Fruit fly (Drosophila melanogaster) whole organism, embryonic: ENCODE data around the gene CG13113.

Experiments used
- Atf6 ChIP-seq: fragments of 200-800 bp; sonication (Bioruptor generic); IDR thresholded peaks from 2 replicates; pipeline ENCODE4 v1.3.6; 2022; ENCODE audit warnings: missing biosample characterization, missing genetic modification characterization
- CG10274 ChIP-seq: fragments of 200-800 bp; sonication (Bioruptor generic); optimal IDR thresholded peaks from 3 replicates; lab custom pipeline; 2017; ENCODE audit warnings: missing biosample characterization, mild to moderate bottlenecking, missing genetic modification characterization
- CG11085 ChIP-seq: fragments of 200-800 bp; sonication (Bioruptor generic); IDR thresholded peaks from 2 replicates; pipeline ENCODE4 v1.3.6; 2022; ENCODE audit warnings: missing biosample characterization, missing genetic modification characterization
- CG11398 ChIP-seq: fragments of 200-800 bp; sonication (Bioruptor generic); optimal IDR thresholded peaks from 2 replicates; lab custom pipeline; 2016; ENCODE audit warnings: missing biosample characterization, missing genetic modification characterization
- CG11695 ChIP-seq: fragments of 200-800 bp; sonication (Bioruptor generic); IDR thresholded peaks from 3 replicates; pipeline ENCODE4 v1.3.6; 2022; ENCODE audit warnings: missing biosample characterization, missing genetic modification characterization
- CG12942 ChIP-seq: fragments of 200-800 bp; sonication (Bioruptor generic); optimal IDR thresholded peaks from 3 replicates; lab custom pipeline; 2016; ENCODE audit warnings: missing biosample characterization, missing genetic modification characterization
- CG18619 ChIP-seq: fragments of 200-800 bp; sonication (Bioruptor generic); optimal IDR thresholded peaks from 3 replicates; lab custom pipeline; 2017; ENCODE audit warnings: missing biosample characterization, mild to moderate bottlenecking, missing genetic modification characterization
- CG18764 ChIP-seq: fragments of 200-800 bp; sonication (Bioruptor generic); optimal IDR thresholded peaks from 3 replicates; lab custom pipeline; 2016; ENCODE audit warnings: missing biosample characterization, missing genetic modification characterization
- CG2129 ChIP-seq: fragments of 200-800 bp; sonication (Bioruptor generic); IDR thresholded peaks from 2 replicates; pipeline ENCODE4 v1.3.6; 2022; ENCODE audit warnings: missing biosample characterization, missing genetic modification characterization; ENCODE audit not compliant: partially characterized antibody
- CG43689 ChIP-seq: fragments of 200-800 bp; sonication (Bioruptor generic); IDR thresholded peaks from 2 replicates; pipeline ENCODE4 v1.3.6; 2022; ENCODE audit warnings: missing biosample characterization, missing genetic modification characterization
- CG6254 ChIP-seq: fragments of 200-800 bp; sonication (Bioruptor generic); optimal IDR thresholded peaks from 3 replicates; lab custom pipeline; 2017; ENCODE audit warnings: mild to moderate bottlenecking, missing biosample characterization, missing genetic modification reagents, missing genetic modification characterization
- CG6813 ChIP-seq: fragments of 200-800 bp; sonication (Bioruptor generic); optimal IDR thresholded peaks from 2 replicates; lab custom pipeline; 2017; ENCODE audit warnings: missing biosample characterization, missing genetic modification characterization, mild to moderate bottlenecking, moderate library complexity, missing genetic modification reagents
- CG8388 ChIP-seq: fragments of 200-800 bp; sonication (Bioruptor generic); optimal IDR thresholded peaks from 2 replicates; lab custom pipeline; 2019; ENCODE audit warnings: missing biosample characterization, mild to moderate bottlenecking, missing genetic modification characterization, moderate library complexity
- CoRest ChIP-seq: fragments of 200-800 bp; sonication (Bioruptor generic); optimal IDR thresholded peaks from 3 replicates; lab custom pipeline; 2018; ENCODE audit warnings: missing biosample characterization, mild to moderate bottlenecking, missing genetic modification characterization, moderate library complexity
- D ChIP-seq, 2 experiments: fragments of 200-800 bp in 1 of 2; fragments of >200 bp in 1 of 2; sonication (Bioruptor generic) in 1 of 2; optimal IDR thresholded peaks; 2 replicates in 1 of 2; 3 replicates in 1 of 2; lab custom pipeline; 2017; ENCODE audit warnings: mild to moderate bottlenecking in 1 of 2, missing biosample characterization in 1 of 2, missing genetic modification characterization in 1 of 2, missing genetic modification reagents in 1 of 2
- D19A ChIP-seq: fragments of 200-800 bp; optimal IDR thresholded peaks from 3 replicates; lab custom pipeline; 2019; ENCODE audit warnings: missing biosample characterization, mild to moderate bottlenecking, missing genetic modification characterization, moderate library complexity
- Dbx ChIP-seq: fragments of 200-800 bp; sonication (Bioruptor generic); IDR thresholded peaks from 3 replicates; pipeline ENCODE4 v1.3.6; 2022; ENCODE audit warnings: missing biosample characterization, missing genetic modification characterization
- Dek ChIP-seq: fragments of 200-800 bp; sonication (Bioruptor generic); optimal IDR thresholded peaks from 3 replicates; lab custom pipeline; 2019; ENCODE audit warnings: missing biosample characterization, mild to moderate bottlenecking, missing genetic modification characterization, moderate library complexity
- Dp ChIP-seq: fragments of 200-800 bp; sonication (Bioruptor generic); optimal IDR thresholded peaks from 2 replicates; lab custom pipeline; 2018; ENCODE audit warnings: missing biosample characterization, mild to moderate bottlenecking, missing genetic modification characterization, moderate library complexity
- Eip74EF ChIP-seq, 2 experiments: fragments of 200-800 bp in 1 of 2; fragments of >200 bp in 1 of 2; sonication (Bioruptor generic) in 1 of 2; optimal IDR thresholded peaks; 2 replicates each; lab custom pipeline; 2017 to 2019; ENCODE audit warnings: missing biosample characterization in 2 of 2, missing genetic modification characterization in 2 of 2, mild to moderate bottlenecking in 1 of 2, moderate library complexity in 1 of 2
- Hand ChIP-seq: fragments of 200-800 bp; sonication (Bioruptor generic); optimal IDR thresholded peaks from 2 replicates; lab custom pipeline; 2017; ENCODE audit warnings: mild to moderate bottlenecking, missing biosample characterization, missing genetic modification reagents, missing genetic modification characterization
- Meics ChIP-seq: fragments of 200-800 bp; sonication (Bioruptor generic); optimal IDR thresholded peaks from 2 replicates; lab custom pipeline; 2017; ENCODE audit warnings: missing biosample characterization, mild to moderate bottlenecking, missing genetic modification characterization
- Oaz ChIP-seq: fragments of 200-800 bp; sonication (Bioruptor generic); IDR thresholded peaks from 2 replicates; pipeline ENCODE4 v1.3.6; 2022; ENCODE audit warnings: missing biosample characterization, missing genetic modification characterization
- Ptx1 ChIP-seq: fragments of 200-800 bp; sonication (Bioruptor generic); IDR thresholded peaks from 2 replicates; pipeline ENCODE4 v1.3.6; 2022; ENCODE audit warnings: missing biosample characterization, missing genetic modification characterization
- Ravus ChIP-seq: fragments of 200-800 bp; sonication (Bioruptor generic); IDR thresholded peaks from 2 replicates; pipeline ENCODE4 v1.3.6; 2022; ENCODE audit warnings: missing biosample characterization, missing genetic modification characterization
- Sin3A ChIP-seq: fragments of >200 bp; optimal IDR thresholded peaks from 2 replicates; lab custom pipeline; 2018
- TFAM ChIP-seq: fragments of 200-800 bp; sonication (Bioruptor generic); optimal IDR thresholded peaks from 2 replicates; lab custom pipeline; 2017; ENCODE audit warnings: missing biosample characterization, missing genetic modification characterization, inconsistent platforms
- al ChIP-seq: fragments of 200-800 bp; sonication (Bioruptor generic); IDR thresholded peaks from 2 replicates; pipeline ENCODE4 v1.3.6; 2022; ENCODE audit warnings: missing biosample characterization, missing genetic modification characterization
- amos ChIP-seq: fragments of 200-800 bp; sonication (Bioruptor generic); IDR thresholded peaks from 2 replicates; pipeline ENCODE4 v1.3.6; 2022; ENCODE audit warnings: missing biosample characterization, missing genetic modification characterization; ENCODE audit not compliant: partially characterized antibody
- ash1 ChIP-seq: fragments of 200-800 bp; sonication (Bioruptor generic); optimal IDR thresholded peaks from 2 replicates; lab custom pipeline; 2018; ENCODE audit warnings: missing biosample characterization, mild to moderate bottlenecking, missing genetic modification characterization
- bcd ChIP-seq: fragments of 200-800 bp; sonication (Bioruptor generic); optimal IDR thresholded peaks from 2 replicates; lab custom pipeline; 2017; ENCODE audit warnings: missing biosample characterization, mild to moderate bottlenecking, missing genetic modification characterization
- br ChIP-seq: fragments of >200 bp; optimal IDR thresholded peaks from 2 replicates; lab custom pipeline; 2017
- en ChIP-seq: fragments of 200-800 bp; sonication (Bioruptor generic); optimal IDR thresholded peaks from 2 replicates; lab custom pipeline; 2016; ENCODE audit warnings: missing biosample characterization, missing genetic modification characterization
- gsb-n ChIP-seq: fragments of 200-800 bp; sonication (Bioruptor generic); optimal IDR thresholded peaks from 3 replicates; lab custom pipeline; 2018; ENCODE audit warnings: missing biosample characterization, mild to moderate bottlenecking, missing genetic modification characterization
- her ChIP-seq: fragments of 200-800 bp; sonication (Bioruptor generic); optimal IDR thresholded peaks from 2 replicates; lab custom pipeline; 2016; ENCODE audit warnings: missing biosample characterization, missing genetic modification characterization
- lmd ChIP-seq: fragments of 200-800 bp; sonication (Bioruptor generic); IDR thresholded peaks from 2 replicates; pipeline ENCODE4 v1.3.6; 2022; ENCODE audit warnings: missing biosample characterization, missing genetic modification characterization
- lov ChIP-seq, 2 experiments: fragments of 200-800 bp in 1 of 2; fragments of >200 bp in 1 of 2; sonication (Bioruptor generic) in 1 of 2; IDR thresholded peaks in 1 of 2; optimal IDR thresholded peaks in 1 of 2; 2 replicates in 1 of 2; 3 replicates in 1 of 2; pipeline versions ENCODE4 v1.3.6 to Lab custom; 2017 to 2022; ENCODE audit warnings: missing biosample characterization in 1 of 2, missing genetic modification characterization in 1 of 2
- maf-S ChIP-seq: fragments of 200-800 bp; sonication (Bioruptor generic); optimal IDR thresholded peaks from 2 replicates; lab custom pipeline; 2016; ENCODE audit warnings: missing biosample characterization, missing genetic modification characterization
- nom ChIP-seq: fragments of 200-800 bp; sonication (Bioruptor generic); optimal IDR thresholded peaks from 2 replicates; lab custom pipeline; 2017; ENCODE audit warnings: missing biosample characterization, missing genetic modification characterization, mild to moderate bottlenecking, moderate library complexity, missing genetic modification reagents
- pum ChIP-seq: fragments of 200-800 bp; sonication (Bioruptor generic); optimal IDR thresholded peaks from 2 replicates; lab custom pipeline; 2016; ENCODE audit warnings: missing biosample characterization, missing genetic modification characterization
- salm ChIP-seq: fragments of 200-800 bp; sonication (Bioruptor generic); optimal IDR thresholded peaks from 2 replicates; lab custom pipeline; 2018; ENCODE audit warnings: missing biosample characterization, mild to moderate bottlenecking, missing genetic modification characterization
- sc ChIP-seq, 3 experiments: fragments of >200 bp in 2 of 3; fragments of 200-800 bp in 1 of 3; sonication (Bioruptor generic) in 1 of 3; optimal IDR thresholded peaks; 2 replicates in 2 of 3; 3 replicates in 1 of 3; lab custom pipeline; 2017; ENCODE audit warnings: mild to moderate bottlenecking in 1 of 3, missing biosample characterization in 1 of 3, missing genetic modification characterization in 1 of 3, missing genetic modification reagents in 1 of 3
- sna ChIP-seq: fragments of 200-800 bp; sonication (Bioruptor generic); IDR thresholded peaks from 2 replicates; pipeline ENCODE4 v1.3.6; 2022; ENCODE audit warnings: missing biosample characterization, missing genetic modification characterization; ENCODE audit not compliant: partially characterized antibody
- sr ChIP-seq: fragments of 200-800 bp; sonication (Bioruptor generic); IDR thresholded peaks from 3 replicates; pipeline ENCODE4 v1.3.6; 2022; ENCODE audit warnings: missing biosample characterization, missing genetic modification characterization
- ssp ChIP-seq: fragments of 200-800 bp; sonication (Bioruptor generic); IDR thresholded peaks from 2 replicates; pipeline ENCODE4 v1.3.6; 2022; ENCODE audit warnings: missing biosample characterization, missing genetic modification characterization
- trem ChIP-seq: fragments of 200-800 bp; optimal IDR thresholded peaks from 3 replicates; lab custom pipeline; 2019; ENCODE audit warnings: missing biosample characterization, mild to moderate bottlenecking, missing genetic modification characterization, moderate library complexity
- ttk ChIP-seq: fragments of 200-800 bp; sonication (Bioruptor generic); IDR thresholded peaks from 2 replicates; pipeline ENCODE4 v2.1.2; 2022; ENCODE audit warnings: missing biosample characterization, missing genetic modification characterization
- usp ChIP-seq: fragments of >200 bp; optimal IDR thresholded peaks from 2 replicates; lab custom pipeline; 2017; ENCODE audit warnings: missing biosample characterization, missing genetic modification characterization
- z ChIP-seq: fragments of 200-800 bp; sonication (Bioruptor generic); IDR thresholded peaks from 3 replicates; pipeline ENCODE4 v1.3.6; 2022; ENCODE audit warnings: missing biosample characterization, missing genetic modification characterization

The CG13113 gene

dm6 chr2L:9502786-9503443 is 41.1 kb upstream of the CG13113 start (continued):
- TF ChIP-seq CG43689 (GFP tag; lab: Robert Waterston, UW), result peak; percentile 62
- no peak for TF ChIP-seq en (GFP tag; lab: Kevin White, UChicago)
- TF ChIP-seq usp (GFP tag; lab: Kevin White, UChicago), result no peak
- no peak for TF ChIP-seq Dp
- peak; percentile 43; the same call in 2 of the 3 replicates for TF ChIP-seq sr (GFP tag; lab: Robert Waterston, UW)
- no peak for TF ChIP-seq amos (GFP tag; lab: Robert Waterston, UW)
- no peak for TF ChIP-seq CG2129 (GFP tag; lab: Robert Waterston, UW)
- no peak for TF ChIP-seq trem
- peak; percentile 64 for TF ChIP-seq D19A
- peak in 1 of 2 experiments; percentile 44 for TF ChIP-seq Eip74EF (GFP tag; optimal IDR thresholded peaks at IDR 0.05; lab: Kevin White, UChicago)
- peak; percentile 82 for TF ChIP-seq CG11695
- no peak for TF ChIP-seq CG18764 (GFP tag; lab: Kevin White, UChicago)
- peak; percentile 68 for TF ChIP-seq ttk (GFP tag; lab: Robert Waterston, UW)
- TF ChIP-seq br (lab: Kevin White, UChicago), result no peak
- peak; percentile 67; the same call in 1 of the 2 replicates for TF ChIP-seq Oaz (GFP tag; lab: Robert Waterston, UW)
- TF ChIP-seq CG8388 (GFP tag; lab: Kevin White, UChicago), result peak; percentile 80
- peak; percentile 2 for TF ChIP-seq CG12942 (GFP tag; lab: Kevin White, UChicago)
- TF ChIP-seq Meics, result peak; percentile 65
- TF ChIP-seq CoRest, result peak; percentile 80
- TF ChIP-seq ash1, result no peak
- TF ChIP-seq Dbx (GFP tag; lab: Robert Waterston, UW), result peak; percentile 64
- TF ChIP-seq lmd (GFP tag; lab: Robert Waterston, UW), result peak; percentile 80
- TF ChIP-seq her (GFP tag; lab: Kevin White, UChicago), result no peak
- no peak for TF ChIP-seq CG6813 (GFP tag; lab: Kevin White, UChicago)
- no peak for TF ChIP-seq CG11085 (GFP tag; lab: Robert Waterston, UW)
- TF ChIP-seq CG10274, result peak; percentile 26
- TF ChIP-seq pum, result peak; percentile 22
- TF ChIP-seq maf-S (GFP tag; lab: Kevin White, UChicago), result no peak
- TF ChIP-seq Ravus (GFP tag; lab: Robert Waterston, UW), result peak; percentile 34
- TF ChIP-seq Sin3A, result no peak
- no peak for TF ChIP-seq nom (GFP tag; lab: Kevin White, UChicago)
- no peak for TF ChIP-seq lov (optimal IDR thresholded peaks at IDR 0.05; lab: Kevin White, UChicago)
- TF ChIP-seq lov (GFP tag; IDR thresholded peaks at IDR 0.05; lab: Robert Waterston, UW), result 0 out of 3 replicates have a peak, but pooled peaks have one; percentile 55
- no peak for TF ChIP-seq TFAM (GFP tag; lab: Kevin White, UChicago)
- TF ChIP-seq Ptx1, result peak; percentile 84
- TF ChIP-seq z, result no peak
- TF ChIP-seq salm (tag; lab: Kevin White, UChicago), result peak; percentile 75
- no peak for TF ChIP-seq Hand
- no peak for TF ChIP-seq CG11398 (GFP tag; lab: Kevin White, UChicago)
- peak; percentile 59 for TF ChIP-seq CG18619 (GFP tag; lab: Kevin White, UChicago)
- peak; percentile 66 for TF ChIP-seq Dek (tag; lab: Kevin White, UChicago)
- TF ChIP-seq Atf6 (GFP tag; lab: Robert Waterston, UW), result peak; percentile 75
- TF ChIP-seq bcd (GFP tag; lab: Kevin White, UChicago), result peak; percentile 31
- no peak for TF ChIP-seq CG6254 (GFP tag; lab: Kevin White, UChicago)
- peak; percentile 68 for TF ChIP-seq al (GFP tag; lab: Robert Waterston, UW)
- no peak for TF ChIP-seq D (optimal IDR thresholded peaks at IDR 0.05; lab: Kevin White, UChicago)
- TF ChIP-seq D (GFP tag; optimal IDR thresholded peaks at IDR 0.05; lab: Kevin White, UChicago), result peak; percentile 30
- TF ChIP-seq ssp, result no peak
- peak; percentile 58 for TF ChIP-seq gsb-n (tag; lab: Kevin White, UChicago)
- no peak for TF ChIP-seq sc (optimal IDR thresholded peaks at IDR 0.05; lab: Kevin White, UChicago)
- TF ChIP-seq sc (GFP tag; optimal IDR thresholded peaks at IDR 0.05; lab: Kevin White, UChicago), result peak; percentile 51
- no peak for TF ChIP-seq sna (GFP tag; lab: Robert Waterston, UW)
